Fruit fly (Drosophila melanogaster) whole organism: ENCODE data around the gene NK7.1.

Experiments
- CG8478 ChIP-seq: fragments of >200 bp; optimal IDR thresholded peaks from 2 replicates; lab custom pipeline; 2018; ENCODE audit warnings: inconsistent platforms
- EcR ChIP-seq, 2 experiments: fragments of >200 bp; optimal IDR thresholded peaks; 2 replicates each; lab custom pipeline; 2017; ENCODE audit warnings: missing biosample characterization in 2 of 2, missing genetic modification characterization in 2 of 2, missing genetic modification reagents in 2 of 2

dm6 chr3R:14391281-14391680 is 18.5 kb upstream of the NK7.1 start:
- TF ChIP-seq CG8478 (lab: Kevin White, UChicago) (peak; percentile 16), EcR (GFP tag; optimal IDR thresholded peaks at IDR 0.05; lab: Kevin White, UChicago) (no peak)
